Fruit fly (Drosophila melanogaster) whole organism, adult: ENCODE measurements around the gene GC2.

Experiments used
- Hr96 ChIP-seq: fragments of 200-800 bp; sonication (Bioruptor generic); optimal IDR thresholded peaks from 2 replicates; lab custom pipeline; 2016; ENCODE audit warnings: missing biosample characterization, missing genetic modification characterization
- tj ChIP-seq: fragments of 200-800 bp; sonication (Bioruptor generic); optimal IDR thresholded peaks from 3 replicates; lab custom pipeline; 2017; ENCODE audit warnings: missing biosample characterization, mild to moderate bottlenecking, missing genetic modification characterization, moderate library complexity

DNA sequence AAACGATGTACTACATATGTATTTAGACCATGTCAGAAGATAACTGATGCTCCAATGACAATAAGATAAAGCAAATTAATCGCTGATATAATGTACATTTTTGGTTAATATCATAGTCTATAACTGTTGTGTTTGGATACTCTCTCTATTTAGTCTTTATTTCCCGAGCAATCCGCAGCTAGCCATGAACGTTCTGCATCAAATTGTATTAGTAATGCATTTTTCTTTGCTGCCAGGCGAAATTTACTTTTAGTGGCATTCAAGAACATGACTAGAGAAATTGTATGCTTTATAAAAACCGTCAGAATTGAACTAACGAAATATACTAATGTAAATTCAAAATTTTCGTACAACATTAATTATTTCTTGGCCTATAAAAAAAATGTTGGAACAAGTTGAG, at the start of gene GC2:
- TF ChIP-seq tj (no peak), Hr96 (GFP tag; lab: Kevin White, UChicago) (no peak)
